Worm (Caenorhabditis elegans) whole organism, L1 larva: ENCODE measurements around the gene K10D11.4.

Experiments used
- C04F5.9 ChIP-seq: sonication (generic microtip); optimal IDR thresholded peaks from 2 replicates; lab custom pipeline; 2016; ENCODE audit warnings: missing genetic modification characterization, missing compliant biosample characterization
- C16A3.4 ChIP-seq: fragments of 150-350 bp; optimal IDR thresholded peaks from 2 replicates; lab custom pipeline; 2014; ENCODE audit warnings: missing biosample characterization, missing genetic modification characterization
- alr-1 ChIP-seq: fragments of 200-800 bp; sonication (Bioruptor generic); optimal IDR thresholded peaks from 2 replicates; lab custom pipeline; 2018; ENCODE audit warnings: borderline replicate concordance, mild to moderate bottlenecking, missing genetic modification characterization, missing compliant biosample characterization
- blmp-1 ChIP-seq: fragments of 150-350 bp; optimal IDR thresholded peaks from 2 replicates; lab custom pipeline; 2014; ENCODE audit warnings: missing biosample characterization, missing genetic modification characterization
- ceh-63 ChIP-seq: fragments of 200-800 bp; sonication (Bioruptor generic); optimal IDR thresholded peaks from 2 replicates; lab custom pipeline; 2018; ENCODE audit warnings: mild to moderate bottlenecking, missing genetic modification characterization, missing compliant biosample characterization
- ceh-8 ChIP-seq: fragments of 200-800 bp; sonication (Bioruptor generic); optimal IDR thresholded peaks from 2 replicates; lab custom pipeline; 2018; ENCODE audit warnings: mild to moderate bottlenecking, missing genetic modification characterization, moderate library complexity, missing compliant biosample characterization
- ceh-82 ChIP-seq, 3 experiments: fragments of 150-350 bp in 1 of 3; sonication (generic microtip) in 2 of 3; optimal IDR thresholded peaks; 2 replicates each; lab custom pipeline; 2014 to 2017; ENCODE audit warnings: missing biosample characterization in 3 of 3, missing genetic modification characterization in 3 of 3
- ceh-88 ChIP-seq: fragments of 200-800 bp; sonication (Bioruptor generic); IDR thresholded peaks from 2 replicates; pipeline ENCODE4 v1.3.6; 2022; ENCODE audit warnings: missing genetic modification characterization, missing compliant biosample characterization
- ceh-90 ChIP-seq: sonication (generic microtip); optimal IDR thresholded peaks from 2 replicates; lab custom pipeline; 2016; ENCODE audit warnings: missing genetic modification characterization, missing compliant biosample characterization
- ces-1 ChIP-seq: fragments of 150-350 bp; optimal IDR thresholded peaks from 2 replicates; lab custom pipeline; 2014; ENCODE audit warnings: missing biosample characterization, missing genetic modification reagents, missing genetic modification characterization
- dsc-1 ChIP-seq: sonication (generic microtip); optimal IDR thresholded peaks from 2 replicates; lab custom pipeline; 2016; ENCODE audit warnings: mild to moderate bottlenecking, missing genetic modification characterization, missing compliant biosample characterization
- efl-1 ChIP-seq, 4 experiments: fragments of 150-350 bp; optimal IDR thresholded peaks in 3 of 4; peaks in 1 of 4; 1 replicate in 1 of 4; 2 replicates in 3 of 4; lab custom pipeline; 2014; ENCODE audit warnings: missing biosample characterization in 2 of 4, missing genetic modification characterization in 2 of 4, missing genetic modification reagents in 2 of 4
- elt-2 ChIP-seq: sonication (generic microtip); optimal IDR thresholded peaks from 2 replicates; lab custom pipeline; 2016; ENCODE audit warnings: missing genetic modification characterization, mild to moderate bottlenecking, inconsistent platforms, missing compliant biosample characterization, missing genetic modification reagents
- elt-3 ChIP-seq, 6 experiments: fragments of 150-350 bp in 1 of 6; sonication (generic microtip); optimal IDR thresholded peaks; 2 replicates each; lab custom pipeline; 2017 to 2018; ENCODE audit warnings: missing biosample characterization in 6 of 6, missing genetic modification characterization in 6 of 6, inconsistent platforms in 1 of 6
- fkh-10 ChIP-seq: sonication (generic microtip); optimal IDR thresholded peaks from 2 replicates; lab custom pipeline; 2017; ENCODE audit warnings: missing biosample characterization, missing genetic modification reagents, missing genetic modification characterization
- fkh-4 ChIP-seq: sonication (generic microtip); optimal IDR thresholded peaks from 2 replicates; lab custom pipeline; 2016; ENCODE audit warnings: missing compliant biosample characterization, missing genetic modification characterization, borderline replicate concordance
- grh-1 ChIP-seq: fragments of 200-800 bp; sonication (Bioruptor generic); IDR thresholded peaks from 2 replicates; pipeline ENCODE4 v1.3.6; 2022; ENCODE audit warnings: missing genetic modification reagents, missing genetic modification characterization, missing compliant biosample characterization
- hlh-4 ChIP-seq: sonication (generic microtip); optimal IDR thresholded peaks from 2 replicates; lab custom pipeline; 2016; ENCODE audit warnings: mild to moderate bottlenecking, missing genetic modification characterization, missing compliant biosample characterization
- irx-1 ChIP-seq: sonication (generic microtip); optimal IDR thresholded peaks from 2 replicates; lab custom pipeline; 2016; ENCODE audit warnings: missing genetic modification characterization, missing compliant biosample characterization
- lin-13 ChIP-seq: fragments of 150-350 bp; optimal IDR thresholded peaks from 2 replicates; lab custom pipeline; 2014; ENCODE audit warnings: missing biosample characterization, missing genetic modification reagents, missing genetic modification characterization
- lin-14 ChIP-seq: fragments of 200-800 bp; sonication (Bioruptor generic); optimal IDR thresholded peaks from 2 replicates; lab custom pipeline; 2018; ENCODE audit warnings: mild to moderate bottlenecking, missing genetic modification characterization, moderate library complexity, missing compliant biosample characterization
- lir-3 ChIP-seq: sonication (generic microtip); optimal IDR thresholded peaks from 2 replicates; lab custom pipeline; 2016; ENCODE audit warnings: mild to moderate bottlenecking, missing genetic modification characterization, moderate library complexity, missing compliant biosample characterization; ENCODE audit not compliant: poor library complexity
- mab-9 ChIP-seq: fragments of 200-800 bp; sonication (Bioruptor generic); IDR thresholded peaks from 2 replicates; pipeline ENCODE4 v1.3.6; 2022; ENCODE audit warnings: missing genetic modification reagents, missing genetic modification characterization, missing compliant biosample characterization
- mep-1 ChIP-seq: fragments of 150-350 bp; optimal IDR thresholded peaks from 2 replicates; lab custom pipeline; 2014; ENCODE audit warnings: missing biosample characterization, missing genetic modification characterization
- nhr-12 ChIP-seq: sonication (generic microtip); optimal IDR thresholded peaks from 2 replicates; lab custom pipeline; 2017; ENCODE audit warnings: missing biosample characterization, missing genetic modification characterization
- nhr-76 ChIP-seq: sonication (generic microtip); optimal IDR thresholded peaks from 2 replicates; lab custom pipeline; 2017; ENCODE audit warnings: missing biosample characterization, missing genetic modification characterization
- nhr-77 ChIP-seq: fragments of 150-350 bp; optimal IDR thresholded peaks from 2 replicates; lab custom pipeline; 2014; ENCODE audit warnings: missing biosample characterization, missing genetic modification characterization
- nhr-85 ChIP-seq: sonication (generic microtip); peaks from one replicate; lab custom pipeline; 2016; ENCODE audit warnings: missing genetic modification characterization, inconsistent platforms, missing compliant biosample characterization
- pag-3 ChIP-seq: sonication (generic microtip); optimal IDR thresholded peaks from 2 replicates; lab custom pipeline; 2017; ENCODE audit warnings: missing genetic modification characterization, mild to moderate bottlenecking, missing compliant biosample characterization, antibody characterized with exemption, borderline replicate concordance; ENCODE audit not compliant: insufficient read depth
- skn-1 ChIP-seq: fragments of 150-350 bp; optimal IDR thresholded peaks from 2 replicates; lab custom pipeline; 2014; ENCODE audit warnings: missing biosample characterization, missing genetic modification characterization
- sup-37 ChIP-seq: fragments of 200-800 bp; sonication (Bioruptor generic); optimal IDR thresholded peaks from 2 replicates; lab custom pipeline; 2018; ENCODE audit warnings: mild to moderate bottlenecking, missing genetic modification characterization, missing compliant biosample characterization
- unc-130 ChIP-seq: fragments of 150-350 bp; optimal IDR thresholded peaks from 2 replicates; lab custom pipeline; 2017; ENCODE audit warnings: missing biosample characterization, missing genetic modification characterization, inconsistent platforms
- unc-86 ChIP-seq: sonication (generic microtip); optimal IDR thresholded peaks from 2 replicates; lab custom pipeline; 2016; ENCODE audit warnings: missing genetic modification characterization, missing compliant biosample characterization
- unc-98 ChIP-seq: fragments of 200-800 bp; sonication (Bioruptor generic); IDR thresholded peaks from 2 replicates; pipeline ENCODE4 v1.3.6; 2022; ENCODE audit warnings: missing genetic modification characterization, missing compliant biosample characterization
- zag-1 ChIP-seq: fragments of 150-350 bp; optimal IDR thresholded peaks from 2 replicates; lab custom pipeline; 2014; ENCODE audit warnings: missing biosample characterization, missing genetic modification characterization

K10D11.4 gene

DNA sequence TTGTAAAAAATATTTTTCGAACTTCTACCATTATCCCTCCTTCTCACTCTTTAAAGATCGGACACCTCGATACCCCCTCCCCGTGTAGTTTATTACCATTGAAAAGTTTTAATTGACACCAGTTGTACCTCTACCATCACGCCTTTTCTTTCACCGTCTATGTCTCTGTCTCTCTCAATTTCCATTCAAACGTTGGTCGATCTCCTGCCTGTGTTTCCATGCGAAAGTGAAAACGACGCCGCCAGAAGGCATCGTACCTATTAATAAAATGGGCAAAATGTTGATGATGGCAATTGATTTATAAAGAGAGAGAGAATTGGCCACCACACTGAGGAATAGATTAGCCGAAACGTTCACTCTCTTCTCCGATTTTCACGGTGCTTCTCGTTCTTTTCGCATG lies 19.0 kb upstream of the K10D11.4 start (continued):
- TF ChIP-seq nhr-12 (tag; lab: Kevin White, UChicago) (no peak), elt-3 (tag; optimal IDR thresholded peaks at IDR 0.05; lab: Kevin White, UChicago) (peak in 1 of 6 experiments; percentile 65), efl-1 (optimal IDR thresholded peaks at IDR 0.05; lab: Kevin White, UChicago) (no peak), efl-1 (GFP tag; optimal IDR thresholded peaks at IDR 0.05 in 1 of 2; lab: Kevin White, UChicago) (peak in 1 of 2 experiments; percentile 35), zag-1 (tag; lab: Kevin White, UChicago) (no peak), alr-1 (tag; lab: Kevin White, UChicago) (no peak), unc-130 (no peak), fkh-10 (GFP tag; lab: Kevin White, UChicago) (no peak), lin-14 (GFP tag; lab: Kevin White, UChicago) (peak; percentile 67), sup-37 (no peak), C04F5.9 (tag; lab: Kevin White, UChicago) (no peak), mab-9 (no peak), ceh-88 (GFP tag; lab: Robert Waterston, UW) (no peak), unc-98 (GFP tag; lab: Robert Waterston, UW) (no peak), ces-1 (no peak), grh-1 (no peak), skn-1 (tag; lab: Kevin White, UChicago) (no peak), unc-86 (no peak), hlh-4 (no peak), irx-1 (no peak), blmp-1 (tag; lab: Kevin White, UChicago) (peak; percentile 99), nhr-76 (no peak), lin-13 (GFP tag; lab: Kevin White, UChicago) (no peak), C16A3.4 (tag; lab: Kevin White, UChicago) (no peak), nhr-77 (tag; lab: Kevin White, UChicago) (no peak), mep-1 (tag; lab: Kevin White, UChicago) (peak; percentile 22)

DNA sequence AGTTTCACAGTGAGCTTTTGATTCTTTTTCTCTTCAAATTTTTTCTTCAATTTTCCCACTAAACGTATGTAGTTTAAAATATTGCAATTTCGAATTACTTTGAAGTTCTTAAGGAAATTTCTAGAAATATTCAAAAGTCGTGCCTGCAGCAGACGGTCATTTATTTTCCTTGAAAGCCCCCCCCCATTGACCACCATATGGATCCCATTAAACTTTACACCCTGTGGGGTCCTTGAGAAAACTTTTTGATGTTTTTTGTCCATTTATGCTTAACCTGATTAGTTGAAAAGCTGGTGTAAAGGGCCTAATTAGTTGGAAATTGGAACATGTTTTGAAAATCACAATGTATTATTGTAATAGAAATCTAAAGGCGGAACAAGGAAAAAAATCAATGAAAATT lies 15.2 kb upstream of the K10D11.4 start:
- TF ChIP-seq lir-3 (no peak), nhr-85 (peak; percentile 22), fkh-4 (tag; lab: Kevin White, UChicago) (peak; percentile 65), dsc-1 (tag; lab: Kevin White, UChicago) (peak; percentile 81)

DNA sequence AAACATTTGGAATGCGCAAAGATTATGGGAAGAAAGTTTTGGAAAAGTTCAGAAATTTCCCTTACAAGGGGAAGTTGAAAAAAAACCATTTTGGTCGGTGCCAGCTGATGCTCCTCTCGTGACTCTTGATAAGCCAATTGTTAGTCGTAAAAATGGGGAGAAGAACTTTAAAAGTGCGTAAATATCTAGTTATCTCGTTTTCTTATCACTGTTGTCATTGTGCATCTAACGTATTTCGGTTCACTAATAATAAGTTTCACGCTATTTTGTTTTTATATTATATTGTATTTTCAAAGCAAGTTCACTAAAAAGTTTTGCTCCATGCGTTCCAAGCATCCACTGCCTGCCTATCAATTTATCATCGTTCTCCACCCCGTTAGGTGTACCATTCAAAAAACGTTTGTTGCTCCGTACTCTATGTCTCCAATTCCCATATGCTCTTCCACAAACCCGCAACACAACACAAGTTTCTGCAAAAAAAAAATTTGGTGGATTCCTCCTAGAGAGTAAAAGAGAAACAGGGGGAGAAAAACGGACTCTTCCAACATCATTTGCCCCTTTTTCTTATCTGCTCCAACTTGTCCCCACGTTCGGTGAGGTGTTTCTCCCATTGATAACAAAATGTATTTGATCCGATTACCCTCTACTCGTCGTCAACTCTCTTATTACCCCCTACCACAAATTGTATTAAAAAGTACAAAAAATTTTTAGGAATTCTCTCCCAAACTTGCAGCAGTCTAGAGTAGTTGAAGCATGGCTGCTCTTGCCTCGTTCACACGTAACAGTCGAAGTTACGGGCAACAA lies 14.3 kb upstream of the K10D11.4 start, which contains the start of gene mbk-2:
Gene mbk-2, plus strand, starts transcription at position 754 of the 804 bp plus-strand sequence.
- TF ChIP-seq elt-2 (tag; lab: Kevin White, UChicago) (peak; percentile 89), efl-1 (optimal IDR thresholded peaks at IDR 0.05; lab: Kevin White, UChicago) (no peak), efl-1 (GFP tag; optimal IDR thresholded peaks at IDR 0.05 in 1 of 2; lab: Kevin White, UChicago) (peak in 1 of 2 experiments; percentile 86), ceh-63 (no peak), lin-14 (GFP tag; lab: Kevin White, UChicago) (peak; percentile 13), blmp-1 (tag; lab: Kevin White, UChicago) (no peak), pag-3 (tag; lab: Kevin White, UChicago) (no peak)

DNA sequence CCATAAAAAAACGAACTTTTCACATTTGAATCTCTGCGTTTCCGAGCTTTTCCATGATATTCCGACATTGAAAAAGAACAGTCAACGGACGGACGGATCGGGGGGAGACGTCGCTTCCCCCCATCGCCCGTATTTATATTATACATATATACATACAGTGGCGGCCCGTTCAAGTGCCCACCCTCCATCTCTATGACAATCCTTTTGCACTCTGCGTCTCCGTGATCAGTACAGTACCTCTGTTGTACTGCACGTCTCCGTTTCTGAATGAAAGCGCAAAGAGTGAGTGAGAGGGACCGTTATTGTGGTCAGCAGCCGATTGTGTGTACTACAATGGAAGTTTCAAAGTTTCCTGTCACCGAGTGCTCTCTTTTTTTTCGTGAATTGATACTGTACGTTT lies 4.8 kb upstream of the K10D11.4 start:
- no peak for TF ChIP-seq ceh-82 (tag; optimal IDR thresholded peaks at IDR 0.05; lab: Kevin White, UChicago)
- no peak for TF ChIP-seq ceh-90 (tag; lab: Kevin White, UChicago)
- no peak for TF ChIP-seq lin-14 (GFP tag; lab: Kevin White, UChicago)
- no peak for TF ChIP-seq fkh-10 (GFP tag; lab: Kevin White, UChicago)
- TF ChIP-seq ceh-8 (GFP tag; lab: Kevin White, UChicago): no peak
- peak; percentile 60 for TF ChIP-seq blmp-1 (tag; lab: Kevin White, UChicago)
